Worm (Caenorhabditis elegans) whole organism, L1 larva: Measurements from ENCODE around the gene C15C7.4.

Source experiments
- C16A3.4 ChIP-seq: fragments of 150-350 bp; optimal IDR thresholded peaks from 2 replicates; lab custom pipeline; 2014; ENCODE audit warnings: missing biosample characterization, missing genetic modification characterization
- ceh-8 ChIP-seq: fragments of 200-800 bp; sonication (Bioruptor generic); optimal IDR thresholded peaks from 2 replicates; lab custom pipeline; 2018; ENCODE audit warnings: mild to moderate bottlenecking, missing genetic modification characterization, moderate library complexity, missing compliant biosample characterization
- ceh-82 ChIP-seq, 3 experiments: fragments of 150-350 bp in 1 of 3; sonication (generic microtip) in 2 of 3; optimal IDR thresholded peaks; 2 replicates each; lab custom pipeline; 2014 to 2017; ENCODE audit warnings: missing biosample characterization in 3 of 3, missing genetic modification characterization in 3 of 3
- ceh-88 ChIP-seq: fragments of 200-800 bp; sonication (Bioruptor generic); IDR thresholded peaks from 2 replicates; pipeline ENCODE4 v1.3.6; 2022; ENCODE audit warnings: missing genetic modification characterization, missing compliant biosample characterization
- ces-1 ChIP-seq: fragments of 150-350 bp; optimal IDR thresholded peaks from 2 replicates; lab custom pipeline; 2014; ENCODE audit warnings: missing biosample characterization, missing genetic modification reagents, missing genetic modification characterization
- efl-1 ChIP-seq, 4 experiments: fragments of 150-350 bp; optimal IDR thresholded peaks in 3 of 4; peaks in 1 of 4; 1 replicate in 1 of 4; 2 replicates in 3 of 4; lab custom pipeline; 2014; ENCODE audit warnings: missing biosample characterization in 2 of 4, missing genetic modification characterization in 2 of 4, missing genetic modification reagents in 2 of 4
- elt-2 ChIP-seq: sonication (generic microtip); optimal IDR thresholded peaks from 2 replicates; lab custom pipeline; 2016; ENCODE audit warnings: missing genetic modification characterization, mild to moderate bottlenecking, inconsistent platforms, missing compliant biosample characterization, missing genetic modification reagents
- elt-3 ChIP-seq, 6 experiments: fragments of 150-350 bp in 1 of 6; sonication (generic microtip); optimal IDR thresholded peaks; 2 replicates each; lab custom pipeline; 2017 to 2018; ENCODE audit warnings: missing biosample characterization in 6 of 6, missing genetic modification characterization in 6 of 6, inconsistent platforms in 1 of 6
- fkh-10 ChIP-seq: sonication (generic microtip); optimal IDR thresholded peaks from 2 replicates; lab custom pipeline; 2017; ENCODE audit warnings: missing biosample characterization, missing genetic modification reagents, missing genetic modification characterization
- hlh-17 ChIP-seq: fragments of 200-800 bp; sonication (Bioruptor generic); optimal IDR thresholded peaks from 2 replicates; lab custom pipeline; 2018; ENCODE audit warnings: missing genetic modification characterization, mild to moderate bottlenecking, missing compliant biosample characterization, moderate library complexity, borderline replicate concordance
- hlh-4 ChIP-seq: sonication (generic microtip); optimal IDR thresholded peaks from 2 replicates; lab custom pipeline; 2016; ENCODE audit warnings: mild to moderate bottlenecking, missing genetic modification characterization, missing compliant biosample characterization
- hpl-2 ChIP-seq: fragments of 150-350 bp; optimal IDR thresholded peaks from 2 replicates; lab custom pipeline; 2014; ENCODE audit warnings: missing biosample characterization, missing genetic modification reagents, missing genetic modification characterization
- lin-14 ChIP-seq: fragments of 200-800 bp; sonication (Bioruptor generic); optimal IDR thresholded peaks from 2 replicates; lab custom pipeline; 2018; ENCODE audit warnings: mild to moderate bottlenecking, missing genetic modification characterization, moderate library complexity, missing compliant biosample characterization
- lin-39 ChIP-seq: fragments of 150-350 bp; optimal IDR thresholded peaks from 2 replicates; lab custom pipeline; 2014; ENCODE audit warnings: missing biosample characterization, missing genetic modification reagents, missing genetic modification characterization
- lsy-2 ChIP-seq, 2 experiments: fragments of 150-350 bp; optimal IDR thresholded peaks; 2 replicates each; lab custom pipeline; 2014; ENCODE audit warnings: missing biosample characterization in 2 of 2, missing genetic modification characterization in 2 of 2
- nhr-11 ChIP-seq: fragments of 150-350 bp; optimal IDR thresholded peaks from 2 replicates; lab custom pipeline; 2014; ENCODE audit warnings: missing biosample characterization, missing genetic modification characterization
- nhr-12 ChIP-seq: sonication (generic microtip); optimal IDR thresholded peaks from 2 replicates; lab custom pipeline; 2017; ENCODE audit warnings: missing biosample characterization, missing genetic modification characterization
- nhr-77 ChIP-seq: fragments of 150-350 bp; optimal IDR thresholded peaks from 2 replicates; lab custom pipeline; 2014; ENCODE audit warnings: missing biosample characterization, missing genetic modification characterization
- nhr-84 ChIP-seq: sonication (generic microtip); optimal IDR thresholded peaks from 2 replicates; lab custom pipeline; 2017; ENCODE audit warnings: missing biosample characterization, missing genetic modification characterization
- pax-3 ChIP-seq: fragments of 200-800 bp; sonication (Bioruptor generic); optimal IDR thresholded peaks from 2 replicates; lab custom pipeline; 2018; ENCODE audit warnings: mild to moderate bottlenecking, missing genetic modification characterization, moderate library complexity, missing compliant biosample characterization
- sptf-1 ChIP-seq: fragments of 150-350 bp; optimal IDR thresholded peaks from 2 replicates; lab custom pipeline; 2014; ENCODE audit warnings: missing biosample characterization, missing genetic modification characterization
- unc-130 ChIP-seq: fragments of 150-350 bp; optimal IDR thresholded peaks from 2 replicates; lab custom pipeline; 2017; ENCODE audit warnings: missing biosample characterization, missing genetic modification characterization, inconsistent platforms
- unc-30 ChIP-seq: sonication (generic microtip); optimal IDR thresholded peaks from 2 replicates; lab custom pipeline; 2017; ENCODE audit warnings: missing biosample characterization, missing genetic modification characterization

The C15C7.4 gene

DNA sequence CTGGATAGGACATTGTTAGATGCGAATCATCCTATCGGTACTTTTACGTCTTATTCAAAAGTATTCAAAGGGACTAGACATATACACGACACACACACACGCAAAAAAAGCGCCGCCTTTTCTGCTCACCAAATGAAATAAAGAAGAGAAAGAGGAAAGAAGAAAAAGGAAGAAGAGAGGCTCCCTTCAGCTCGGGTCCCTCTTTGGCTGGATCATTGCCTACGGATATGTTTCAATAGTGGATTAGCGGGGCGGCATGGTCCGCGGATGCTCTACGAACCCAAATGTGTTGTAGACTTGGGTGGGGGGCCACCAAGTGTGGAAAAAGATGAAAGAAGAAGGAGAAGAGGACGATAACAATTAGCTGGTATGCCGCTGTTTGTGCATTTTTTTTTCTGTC, 36.0 kb downstream of the C15C7.4 start:
- TF ChIP-seq hpl-2 (GFP tag; lab: Kevin White, UChicago) (no peak), ceh-82 (tag; optimal IDR thresholded peaks at IDR 0.05; lab: Kevin White, UChicago) (peak in 1 of 3 experiments; percentile 2), lin-14 (GFP tag; lab: Kevin White, UChicago) (peak; percentile 66), fkh-10 (GFP tag; lab: Kevin White, UChicago) (peak; percentile 71)
- TF ChIP-seq, all 84 proteins: peak for 3

- TF ChIP-seq lsy-2 (tag; optimal IDR thresholded peaks at IDR 0.05; lab: Kevin White, UChicago) (no peak), elt-2 (tag; lab: Kevin White, UChicago) (peak; percentile 45), sptf-1 (tag; lab: Kevin White, UChicago) (no peak), efl-1 (optimal IDR thresholded peaks at IDR 0.05; lab: Kevin White, UChicago) (no peak), efl-1 (GFP tag; optimal IDR thresholded peaks at IDR 0.05 in 1 of 2; lab: Kevin White, UChicago) (peak in 1 of 2 experiments; percentile 81), nhr-77 (tag; lab: Kevin White, UChicago) (no peak)
Measured at ce11 chrX:3181870-3182269, 36.5 kb downstream of the C15C7.4 start.

ce11 chrX:3184649-3185048, 39.3 kb downstream of the C15C7.4 start:
- TF ChIP-seq C16A3.4 (tag; lab: Kevin White, UChicago) (no peak), unc-30 (tag; lab: Kevin White, UChicago) (no peak), nhr-84 (tag; lab: Kevin White, UChicago) (no peak)
- TF ChIP-seq, all 84 proteins: peak for 0

DNA sequence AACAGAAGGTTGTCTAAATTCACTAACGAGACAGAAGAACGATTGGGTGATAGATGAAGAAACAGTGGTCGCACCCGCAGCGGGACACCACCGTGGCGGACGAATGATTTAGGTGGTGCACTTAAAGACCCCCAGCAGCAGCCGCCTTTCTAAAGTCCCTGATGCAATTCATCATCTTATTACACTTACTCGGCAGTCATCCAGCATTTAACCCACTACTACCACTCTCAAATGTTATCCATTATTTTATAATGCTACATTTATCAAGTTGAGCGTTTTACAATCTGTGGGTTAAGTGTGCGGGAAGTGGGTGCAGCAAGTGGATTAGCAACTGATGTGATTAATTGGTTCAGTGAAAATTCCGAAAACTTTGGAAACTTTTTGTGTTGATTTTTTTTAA, 44.8 kb downstream of the C15C7.4 start:
- TF ChIP-seq lin-14 (GFP tag; lab: Kevin White, UChicago), result peak; percentile 12
- TF ChIP-seq hlh-17 (GFP tag; lab: Kevin White, UChicago), result no peak

DNA sequence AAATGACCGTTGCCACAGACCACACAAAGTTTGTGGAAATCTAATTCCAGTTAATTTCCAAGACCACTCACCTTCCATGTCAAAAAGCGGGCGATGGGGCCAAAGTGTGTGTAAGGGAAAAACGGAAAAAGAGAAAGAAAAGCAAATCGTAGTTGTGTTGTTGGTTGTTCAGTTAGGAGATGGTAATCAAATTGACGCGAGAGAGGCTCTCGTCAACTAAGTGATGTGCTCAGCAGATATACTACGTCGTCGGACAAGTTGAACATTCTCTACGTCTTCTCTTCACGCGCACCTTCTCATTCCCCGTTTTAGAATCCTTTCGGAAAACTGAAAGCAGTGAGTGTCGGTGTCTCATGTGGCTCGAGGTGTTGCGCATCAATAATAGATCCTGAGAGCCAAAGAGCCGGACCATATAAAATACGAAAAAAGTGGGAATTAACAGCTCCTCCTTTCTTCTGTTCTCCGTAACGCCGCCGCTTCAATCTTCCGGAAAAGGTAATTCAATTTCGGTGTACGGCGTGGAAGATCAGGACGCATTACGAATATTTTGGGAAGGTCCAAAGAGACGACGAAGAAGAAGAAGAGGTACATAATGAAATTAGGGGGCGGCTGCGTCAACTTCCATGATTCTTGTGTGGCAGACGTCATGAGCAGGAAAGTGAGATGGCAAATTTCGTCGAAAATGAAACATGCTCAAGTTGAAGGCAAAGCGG, 46.1 kb downstream of the C15C7.4 start:
- TF ChIP-seq nhr-12 (tag; lab: Kevin White, UChicago) (no peak), ces-1 (GFP tag; lab: Kevin White, UChicago) (peak; percentile 56), lin-39 (no peak), C16A3.4 (tag; lab: Kevin White, UChicago) (no peak), ceh-8 (GFP tag; lab: Kevin White, UChicago) (no peak), nhr-11 (tag; lab: Kevin White, UChicago) (no peak), lin-14 (GFP tag; lab: Kevin White, UChicago) (peak; percentile 35), ceh-88 (no peak), unc-30 (tag; lab: Kevin White, UChicago) (no peak), unc-130 (tag; lab: Kevin White, UChicago) (no peak), elt-3 (tag; optimal IDR thresholded peaks at IDR 0.05; lab: Kevin White, UChicago) (no peak), pax-3 (tag; lab: Kevin White, UChicago) (no peak), hlh-4 (no peak), elt-2 (tag; lab: Kevin White, UChicago) (no peak), sptf-1 (tag; lab: Kevin White, UChicago) (no peak), fkh-10 (GFP tag; lab: Kevin White, UChicago) (peak; percentile 46)
